Fruit fly (Drosophila melanogaster): ENCODE data around the gene CG7059.

Gene CG7059

dm6 chr3R:22375674-22376073, 13.9 kb upstream of the CG7059 start, which contains the start of gene CG18596 (continued):
- TF ChIP-seq Sry-δ (GFP tag; optimal IDR thresholded peaks at IDR 0.05) = peak; percentile 78
- TF ChIP-seq NK7.1 (GFP tag; optimal IDR thresholded peaks at IDR 0.05) = no peak
- TF ChIP-seq nau (GFP tag; optimal IDR thresholded peaks at IDR 0.05) = no peak
- peak; percentile 35 for TF ChIP-seq CoRest (tag; optimal IDR thresholded peaks at IDR 0.05)
- no peak for TF ChIP-seq cg (GFP tag; optimal IDR thresholded peaks at IDR 0.05)
- TF ChIP-seq slbo (GFP tag; IDR thresholded peaks at IDR 0.05) = no peak
- no peak for TF ChIP-seq NC2α (GFP tag; optimal IDR thresholded peaks at IDR 0.05)
- TF ChIP-seq Elba2 (GFP tag; optimal IDR thresholded peaks at IDR 0.05) = no peak
- TF ChIP-seq MTF-1 (GFP tag; optimal IDR thresholded peaks at IDR 0.05; ENCODE audit: borderline replicate concordance) = no peak
- TF ChIP-seq wek (GFP tag; optimal IDR thresholded peaks at IDR 0.05) = no peak
- TF ChIP-seq CG1602 (GFP tag; optimal IDR thresholded peaks at IDR 0.05) = no peak
- TF ChIP-seq crc (GFP tag; optimal IDR thresholded peaks at IDR 0.05) = no peak
- no peak for TF ChIP-seq ham (GFP tag; IDR thresholded peaks at IDR 0.05)
- no peak for TF ChIP-seq salm (tag; optimal IDR thresholded peaks at IDR 0.05)
- TF ChIP-seq Taf1 (GFP tag; IDR thresholded peaks at IDR 0.05) = no peak
- TF ChIP-seq CG4730 (GFP tag; IDR thresholded peaks at IDR 0.05) = no peak
- TF ChIP-seq odd (GFP tag; optimal IDR thresholded peaks at IDR 0.05) = no peak
- TF ChIP-seq gsb (GFP tag; IDR thresholded peaks at IDR 0.05) = no peak
- TF ChIP-seq CG17361 (GFP tag; IDR thresholded peaks at IDR 0.05) = no peak
- TF ChIP-seq NFAT (GFP tag; IDR thresholded peaks at IDR 0.05) = no peak
- TF ChIP-seq phol (tag; optimal IDR thresholded peaks at IDR 0.05) = peak; percentile 67
- TF ChIP-seq Doc3 (GFP tag; IDR thresholded peaks at IDR 0.05; ENCODE audit: partially characterized antibody) = peak; percentile 96
- no peak for TF ChIP-seq CG10274 (GFP tag; optimal IDR thresholded peaks at IDR 0.05)
- no peak for TF ChIP-seq Nf-YB (GFP tag; optimal IDR thresholded peaks at IDR 0.05)
- no peak for TF ChIP-seq CG12744 (GFP tag; optimal IDR thresholded peaks at IDR 0.05)
- no peak for TF ChIP-seq CG3065 (GFP tag; optimal IDR thresholded peaks at IDR 0.05)
- no peak for TF ChIP-seq slp2 (GFP tag; optimal IDR thresholded peaks at IDR 0.05)
- no peak for TF ChIP-seq CG33557 (GFP tag; optimal IDR thresholded peaks at IDR 0.05)
- no peak for TF ChIP-seq CG1529 (GFP tag; optimal IDR thresholded peaks at IDR 0.05)
- TF ChIP-seq CG17829 (tag; optimal IDR thresholded peaks at IDR 0.05) = no peak
- TF ChIP-seq pros (GFP tag; optimal IDR thresholded peaks at IDR 0.05) = no peak
- TF ChIP-seq Hr3 (GFP tag; optimal IDR thresholded peaks at IDR 0.05) = no peak
- TF ChIP-seq dan (GFP tag; IDR thresholded peaks at IDR 0.05) = no peak
- no peak for TF ChIP-seq bsh (GFP tag; optimal IDR thresholded peaks at IDR 0.05)
- TF ChIP-seq CG6683 (GFP tag; optimal IDR thresholded peaks at IDR 0.05) = no peak
- TF ChIP-seq C15 (GFP tag; IDR thresholded peaks at IDR 0.05) = no peak
- no peak for TF ChIP-seq Lim3 (GFP tag; IDR thresholded peaks at IDR 0.05)
- TF ChIP-seq CG1792 (GFP tag; optimal IDR thresholded peaks at IDR 0.05) = no peak
- no peak for TF ChIP-seq da (GFP tag; optimal IDR thresholded peaks at IDR 0.05)
- TF ChIP-seq Sry-β (GFP tag; optimal IDR thresholded peaks at IDR 0.05) = no peak
- peak; percentile 64 for TF ChIP-seq trem (tag; optimal IDR thresholded peaks at IDR 0.05)
- no peak for TF ChIP-seq sc (optimal IDR thresholded peaks at IDR 0.05)
- TF ChIP-seq sc (GFP tag; optimal IDR thresholded peaks at IDR 0.05) = no peak
- TF ChIP-seq CG9215 (GFP tag; IDR thresholded peaks at IDR 0.05) = no peak
- no peak for TF ChIP-seq Bteb2 (GFP tag; optimal IDR thresholded peaks at IDR 0.05)
- TF ChIP-seq CG12391 (tag; optimal IDR thresholded peaks at IDR 0.05) = no peak
- TF ChIP-seq Fer1 (GFP tag; optimal IDR thresholded peaks at IDR 0.05) = no peak
- no peak for TF ChIP-seq eyg (GFP tag; optimal IDR thresholded peaks at IDR 0.05)
- TF ChIP-seq nerfin-1 (tag; optimal IDR thresholded peaks at IDR 0.05) = no peak
- TF ChIP-seq Bdp1 (GFP tag; optimal IDR thresholded peaks at IDR 0.05) = no peak
- no peak for TF ChIP-seq CG7987 (GFP tag; optimal IDR thresholded peaks at IDR 0.05)
- no peak for TF ChIP-seq dm (GFP tag; optimal IDR thresholded peaks at IDR 0.05)
- no peak for TF ChIP-seq danr (GFP tag; IDR thresholded peaks at IDR 0.05)
